Fruit fly (Drosophila melanogaster): ENCODE measurements around the gene Ufd1.

Ufd1 gene

dm6 chr3L:11102930-11103329, 20.1 kb downstream of the Ufd1 start, which contains the start of gene Elo68alpha:
Gene Elo68alpha (minus strand): TSS chr3L:11103030.
- TF ChIP-seq Ets21C (GFP tag; optimal IDR thresholded peaks at IDR 0.05) (no peak), Smox (GFP tag; optimal IDR thresholded peaks at IDR 0.05) (no peak), CG3032 (tag; optimal IDR thresholded peaks at IDR 0.05) (no peak), Eip93F (GFP tag; optimal IDR thresholded peaks at IDR 0.05) (no peak), Lpt (GFP tag; optimal IDR thresholded peaks at IDR 0.05) (no peak), CG11902 (GFP tag; optimal IDR thresholded peaks at IDR 0.05) (no peak), ss (GFP tag; optimal IDR thresholded peaks at IDR 0.05) (no peak)

- TF ChIP-seq Smox (GFP tag; optimal IDR thresholded peaks at IDR 0.05) (no peak), CG16779 (tag; optimal IDR thresholded peaks at IDR 0.05) (no peak), CG11294 (GFP tag; IDR thresholded peaks at IDR 0.05) (no peak), topi (GFP tag; optimal IDR thresholded peaks at IDR 0.05) (no peak), CG6792 (GFP tag; optimal IDR thresholded peaks at IDR 0.05) (no peak), Hr4 (GFP tag; optimal IDR thresholded peaks at IDR 0.05) (no peak)
Observed at dm6 chr3L:11101598-11101997, 21.4 kb downstream of the Ufd1 start, which contains the start of gene Elo68beta. Gene Elo68beta (minus strand): TSS chr3L:11101698.

dm6 chr3L:11097982-11098663, 24.9 kb downstream of the Ufd1 start, which contains the start of the genes Irbp18 and APP-BP1:
Gene Irbp18 (minus strand): TSS chr3L:11098186.
Gene APP-BP1 (plus strand): TSS chr3L:11098412.
- TF ChIP-seq Blimp-1 (GFP tag; optimal IDR thresholded peaks at IDR 0.05): peak; percentile 87
- peak; percentile 92 for TF ChIP-seq Lpt (GFP tag; optimal IDR thresholded peaks at IDR 0.05)
- peak; percentile 88 for TF ChIP-seq CG16779 (tag; optimal IDR thresholded peaks at IDR 0.05)
- peak; percentile 96 for TF ChIP-seq Eip75B (GFP tag; optimal IDR thresholded peaks at IDR 0.05)
- peak; percentile 84 for TF ChIP-seq fkh (GFP tag; optimal IDR thresholded peaks at IDR 0.05)
- peak; percentile 98 for TF ChIP-seq OdsH (GFP tag; optimal IDR thresholded peaks at IDR 0.05)
- TF ChIP-seq Gug (GFP tag; IDR thresholded peaks at IDR 0.05): peak; percentile 85
- peak; percentile 92 for TF ChIP-seq eg (GFP tag; IDR thresholded peaks at IDR 0.05)
- TF ChIP-seq CG8632 (GFP tag; optimal IDR thresholded peaks at IDR 0.05): peak; percentile 92
- TF ChIP-seq CG8119 (GFP tag; IDR thresholded peaks at IDR 0.05): peak; percentile 90
- TF ChIP-seq CG9139 (GFP tag; optimal IDR thresholded peaks at IDR 0.05): peak; percentile 79
- TF ChIP-seq lz (GFP tag; optimal IDR thresholded peaks at IDR 0.05): peak; percentile 97
- TF ChIP-seq CG10669 (GFP tag; optimal IDR thresholded peaks at IDR 0.05): peak; percentile 94
- TF ChIP-seq fd59A (GFP tag; optimal IDR thresholded peaks at IDR 0.05): peak; percentile 92
- peak; percentile 94 for TF ChIP-seq CG8319 (GFP tag; optimal IDR thresholded peaks at IDR 0.05)
- TF ChIP-seq Sox102F (GFP tag; optimal IDR thresholded peaks at IDR 0.05): peak; percentile 97
- peak; percentile 71 for TF ChIP-seq Hr38 (GFP tag; optimal IDR thresholded peaks at IDR 0.05)
- peak; percentile 87 for TF ChIP-seq CG6808 (GFP tag; optimal IDR thresholded peaks at IDR 0.05)
- peak; percentile 97 for TF ChIP-seq topi (GFP tag; optimal IDR thresholded peaks at IDR 0.05)
- peak; percentile 95 for TF ChIP-seq CG10631 (GFP tag; optimal IDR thresholded peaks at IDR 0.05)
- TF ChIP-seq CG7368 (GFP tag; optimal IDR thresholded peaks at IDR 0.05): peak; percentile 90
- TF ChIP-seq pdm3 (GFP tag; optimal IDR thresholded peaks at IDR 0.05): peak; percentile 97
- TF ChIP-seq fd85E (GFP tag; optimal IDR thresholded peaks at IDR 0.05): peak; percentile 74
- peak; percentile 82 for TF ChIP-seq spab (GFP tag; optimal IDR thresholded peaks at IDR 0.05)
- TF ChIP-seq Smox (GFP tag; optimal IDR thresholded peaks at IDR 0.05): peak; percentile 96
- peak; percentile 98 for TF ChIP-seq esn (GFP tag; optimal IDR thresholded peaks at IDR 0.05)
- TF ChIP-seq svp (GFP tag): peak; percentile 98
- TF ChIP-seq achi (GFP tag; optimal IDR thresholded peaks at IDR 0.05): peak; percentile 95
- TF ChIP-seq net (GFP tag; optimal IDR thresholded peaks at IDR 0.05): peak; percentile 95
- TF ChIP-seq Hr39 (GFP tag; optimal IDR thresholded peaks at IDR 0.05): peak; percentile 96
- TF ChIP-seq Sox15 (GFP tag; optimal IDR thresholded peaks at IDR 0.05): peak; percentile 94
- TF ChIP-seq CG3032 (tag; optimal IDR thresholded peaks at IDR 0.05): peak; percentile 91
- TF ChIP-seq Ets96B (tag; optimal IDR thresholded peaks at IDR 0.05): peak; percentile 90
- TF ChIP-seq CG15336 (GFP tag; IDR thresholded peaks at IDR 0.05): peak; percentile 88
- TF ChIP-seq acj6 (GFP tag; optimal IDR thresholded peaks at IDR 0.05): peak; percentile 96
- TF ChIP-seq ss (GFP tag; optimal IDR thresholded peaks at IDR 0.05): peak in 1 of 2 experiments; percentile 90
- peak; percentile 99 for TF ChIP-seq Eip78C (GFP tag)
- peak; percentile 87 to 96 for TF ChIP-seq salr (GFP tag; optimal IDR thresholded peaks at IDR 0.05)
- TF ChIP-seq Sox14 (GFP tag; optimal IDR thresholded peaks at IDR 0.05): peak; percentile 97
- peak; percentile 96 for TF ChIP-seq CG11762 (GFP tag; optimal IDR thresholded peaks at IDR 0.05; ENCODE audit: insufficient read depth)
- peak; percentile 97 for TF ChIP-seq Hr4 (GFP tag; optimal IDR thresholded peaks at IDR 0.05)

All from whole organism, prepupa.